Worm (Caenorhabditis elegans) whole organism, mixed stage, embryonic: ENCODE measurements around the gene mltn-1.

Experiments used
- mep-1 ChIP-seq: fragments of 150-350 bp; optimal IDR thresholded peaks from 2 replicates; lab custom pipeline; 2017; ENCODE audit warnings: missing biosample characterization, missing genetic modification reagents, missing genetic modification characterization, inconsistent platforms
- snpc-4 ChIP-seq: fragments of 150-350 bp; optimal IDR thresholded peaks from 2 replicates; lab custom pipeline; 2014; ENCODE audit warnings: missing biosample characterization, missing genetic modification characterization

DNA sequence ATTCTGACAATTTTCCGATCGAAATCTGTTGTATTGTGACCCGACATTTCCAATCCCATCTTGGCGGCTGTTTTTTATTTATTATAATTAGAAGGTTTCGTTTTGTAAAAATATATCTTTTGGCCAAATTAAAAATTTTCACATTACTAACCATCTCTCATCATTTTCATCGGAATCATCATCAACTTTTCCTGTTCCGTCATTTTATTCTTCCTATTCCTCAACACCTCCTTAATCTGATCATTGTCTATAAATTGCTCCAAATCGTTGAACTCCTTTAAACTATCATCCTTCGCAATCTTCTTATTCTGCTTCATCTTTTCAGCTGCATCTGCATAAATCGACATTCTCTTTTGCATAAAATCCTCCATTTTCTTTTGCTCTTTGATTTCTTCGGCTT is 2.7 kb downstream of the mltn-1 start:
- TF ChIP-seq snpc-4 (tag; lab: Kevin White, UChicago) = no peak
- TF ChIP-seq mep-1 (tag; lab: Kevin White, UChicago) = no peak
